Worm (Caenorhabditis elegans): Measurements from ENCODE around the gene hif-1.

DNA sequence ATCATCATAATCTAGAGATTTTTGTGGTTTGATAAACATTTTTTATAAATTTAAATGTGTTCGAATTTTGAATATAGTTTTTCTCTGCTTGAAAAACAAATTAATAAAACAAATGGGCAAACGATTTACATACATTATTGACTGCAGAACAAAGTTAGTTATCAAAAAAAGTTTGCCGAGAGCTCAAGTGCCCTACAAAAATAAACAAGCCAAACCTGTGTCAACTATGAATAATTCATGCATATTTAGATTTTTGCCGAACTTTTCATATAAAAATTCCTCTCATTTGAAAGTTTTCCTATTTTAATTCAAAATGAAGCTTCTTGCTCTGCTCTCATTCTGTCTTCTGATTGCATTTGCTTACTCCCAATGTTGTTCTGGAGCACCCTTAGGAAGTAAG, 35.6 kb downstream of the hif-1 start, which contains the start of gene sshk-1:
- TF ChIP-seq T22C8.4 (GFP tag; IDR thresholded peaks at IDR 0.05) (no peak), med-1 (GFP tag; optimal IDR thresholded peaks at IDR 0.05; ENCODE audit: insufficient read depth) (no peak), klf-2 (GFP tag; conservative IDR thresholded peaks at IDR 0.05) (no peak), ztf-23 (GFP tag; IDR thresholded peaks at IDR 0.05) (no peak), flt-1 (GFP tag; IDR thresholded peaks at IDR 0.05) (no peak), ztf-29 (GFP tag; IDR thresholded peaks at IDR 0.05) (no peak), ref-1 (GFP tag; conservative IDR thresholded peaks at IDR 0.05) (no peak), tab-1 (GFP tag; IDR thresholded peaks at IDR 0.05) (no peak), cog-1 (tag; optimal IDR thresholded peaks at IDR 0.05) (no peak)

Measured in whole organism, midembryonic.